Worm (Caenorhabditis elegans): ENCODE data around the gene smim-14.

The smim-14 gene

DNA sequence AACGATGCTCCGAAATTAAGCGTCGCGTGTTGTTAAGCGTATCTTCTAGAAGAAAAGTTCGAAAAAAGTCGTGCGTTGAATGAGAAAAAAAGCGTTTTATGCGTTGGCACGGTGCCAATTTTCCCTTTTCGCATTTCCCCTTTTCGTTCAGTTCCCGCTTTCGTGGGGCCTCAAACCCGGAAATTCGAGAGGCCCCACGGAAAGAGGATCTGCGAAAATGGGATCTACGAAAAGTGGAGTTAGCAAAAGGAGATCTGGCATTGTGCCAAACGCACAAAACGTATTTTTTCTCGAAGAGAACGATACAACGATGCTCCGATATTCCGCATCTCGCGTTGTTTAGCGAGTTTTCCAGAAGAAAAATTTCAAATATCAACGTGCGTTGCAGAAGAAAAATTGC, 30.3 kb upstream of the smim-14 start (continued):
- TF ChIP-seq mdl-1 (tag; optimal IDR thresholded peaks at IDR 0.05) (no peak), snu-23 (GFP tag; optimal IDR thresholded peaks at IDR 0.05) (no peak), nhr-12 (tag; optimal IDR thresholded peaks at IDR 0.05) (no peak), fos-1 (tag; optimal IDR thresholded peaks at IDR 0.05) (no peak), nhr-11 (tag; optimal IDR thresholded peaks at IDR 0.05) (no peak), C34B4.2 (tag; optimal IDR thresholded peaks at IDR 0.05) (no peak), ces-1 (GFP tag; optimal IDR thresholded peaks at IDR 0.05) (no peak), nhr-76 (tag; optimal IDR thresholded peaks at IDR 0.05) (no peak), elt-2 (tag; optimal IDR thresholded peaks at IDR 0.05) (no peak), nhr-47 (tag; optimal IDR thresholded peaks at IDR 0.05) (peak; percentile 52), unc-98 (GFP tag; IDR thresholded peaks at IDR 0.05) (peak; percentile 78), ztf-4 (tag; optimal IDR thresholded peaks at IDR 0.05) (no peak), vab-15 (tag; optimal IDR thresholded peaks at IDR 0.05) (peak; percentile 65), isw-1 (GFP tag; IDR thresholded peaks at IDR 0.05) (peak; percentile 31), ztf-11 (tag; optimal IDR thresholded peaks at IDR 0.05) (peak in 1 of 2 experiments; percentile 54), lin-13 (GFP tag; optimal IDR thresholded peaks at IDR 0.05) (no peak), ceh-88 (GFP tag; IDR thresholded peaks at IDR 0.05) (no peak), ceh-63 (GFP tag; optimal IDR thresholded peaks at IDR 0.05) (peak; percentile 20), aha-1 (tag; optimal IDR thresholded peaks at IDR 0.05) (no peak), grh-1 (GFP tag; IDR thresholded peaks at IDR 0.05) (no peak), pax-3 (tag; optimal IDR thresholded peaks at IDR 0.05) (peak; percentile 39)

DNA sequence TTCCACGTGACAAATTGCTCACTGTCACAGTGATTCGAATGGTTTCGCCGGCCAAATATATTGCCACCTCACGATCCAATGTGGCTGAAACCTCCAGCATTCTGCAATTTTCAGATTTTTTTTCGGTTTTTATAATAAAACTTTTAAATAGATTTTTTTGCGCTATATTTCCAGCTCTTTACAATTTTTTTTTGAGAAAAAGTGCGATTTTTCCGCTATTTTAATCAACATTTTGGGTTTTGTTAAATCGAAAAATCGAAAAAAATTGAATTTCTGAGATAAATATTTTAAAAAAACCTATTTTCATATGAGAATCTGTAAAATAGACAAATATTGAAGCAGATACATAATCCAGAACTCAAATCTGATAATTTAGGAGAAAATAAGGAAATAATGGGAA, 29.4 kb upstream of the smim-14 start, which contains the start of gene M01F1.9:
TSS of gene M01F1.9 (minus strand) at position 101 of the 400 bp plus-strand sequence.
- TF ChIP-seq alr-1 (tag; optimal IDR thresholded peaks at IDR 0.05; ENCODE audit: borderline replicate concordance) (no peak), fos-1 (tag; optimal IDR thresholded peaks at IDR 0.05) (no peak), efl-1 (optimal IDR thresholded peaks at IDR 0.05) (no peak), efl-1 (GFP tag; optimal IDR thresholded peaks at IDR 0.05 in 1 of 2) (peak in 1 of 2 experiments; percentile 54), lin-13 (GFP tag; optimal IDR thresholded peaks at IDR 0.05) (no peak)

DNA sequence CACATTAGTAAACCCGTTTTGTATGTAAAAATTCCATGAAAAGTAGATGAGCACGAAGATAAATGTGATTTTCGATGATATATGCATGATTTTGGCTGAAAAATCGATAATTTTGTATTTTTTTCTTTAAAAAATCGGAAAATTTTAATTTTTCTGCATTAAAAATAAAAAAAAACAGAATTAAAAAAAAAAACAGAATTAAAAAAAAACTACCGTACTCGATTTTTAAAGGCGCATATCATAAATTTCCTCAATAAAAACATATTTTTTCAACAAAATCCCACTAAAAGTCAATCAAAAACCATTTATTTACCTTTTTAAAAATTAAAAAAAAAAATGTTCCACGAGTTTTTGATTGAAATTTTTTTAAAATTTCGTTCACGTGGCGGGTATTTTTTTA, 23.6 kb upstream of the smim-14 start, which contains the start of gene gly-14:
TSS of gene gly-14 (minus strand) at position 101 of the 400 bp plus-strand sequence.
- no peak for TF ChIP-seq unc-86 (tag; optimal IDR thresholded peaks at IDR 0.05)
- TF ChIP-seq ces-1 (GFP tag; optimal IDR thresholded peaks at IDR 0.05): no peak
- no peak for TF ChIP-seq alr-1 (tag; optimal IDR thresholded peaks at IDR 0.05; ENCODE audit: borderline replicate concordance)
- TF ChIP-seq elt-3 (tag; optimal IDR thresholded peaks at IDR 0.05): no peak
- TF ChIP-seq nhr-28 (tag; optimal IDR thresholded peaks at IDR 0.05): no peak
- no peak for TF ChIP-seq nhr-47 (tag; optimal IDR thresholded peaks at IDR 0.05)
- TF ChIP-seq fkh-4 (tag; optimal IDR thresholded peaks at IDR 0.05; ENCODE audit: borderline replicate concordance): no peak

DNA sequence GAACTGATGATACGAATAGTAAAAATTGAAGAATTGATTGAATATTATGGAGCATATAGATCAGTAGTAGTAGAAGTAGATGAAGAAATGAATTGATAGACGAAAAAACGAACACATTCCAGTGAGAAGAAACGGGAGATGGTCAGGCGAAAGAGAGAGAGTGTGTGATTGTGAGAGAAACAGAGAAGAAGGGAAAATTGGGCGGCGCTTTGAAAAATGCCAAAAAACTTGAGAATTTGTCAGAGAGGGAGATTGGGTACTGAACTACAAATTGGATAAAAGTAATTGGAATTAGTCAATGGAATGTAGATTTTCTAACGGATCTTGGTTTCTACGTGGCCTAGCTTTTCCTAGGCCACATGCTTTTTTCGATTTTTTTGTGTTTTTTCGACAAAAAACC, 18.7 kb upstream of the smim-14 start, which contains the start of gene C34C12.7:
TSS of gene C34C12.7 (minus strand) at position 118 of the 400 bp plus-strand sequence.
- TF ChIP-seq lin-35 (GFP tag; optimal IDR thresholded peaks at IDR 0.05): peak in 1 of 2 experiments; percentile 35
- TF ChIP-seq efl-1 (optimal IDR thresholded peaks at IDR 0.05): no peak
- peak; percentile 50 to 91 for TF ChIP-seq efl-1 (GFP tag; optimal IDR thresholded peaks at IDR 0.05 in 1 of 2)
- TF ChIP-seq dpl-1 (GFP tag; optimal IDR thresholded peaks at IDR 0.05): peak in 1 of 3 experiments; percentile 10
- no peak for TF ChIP-seq blmp-1 (tag; optimal IDR thresholded peaks at IDR 0.05)

DNA sequence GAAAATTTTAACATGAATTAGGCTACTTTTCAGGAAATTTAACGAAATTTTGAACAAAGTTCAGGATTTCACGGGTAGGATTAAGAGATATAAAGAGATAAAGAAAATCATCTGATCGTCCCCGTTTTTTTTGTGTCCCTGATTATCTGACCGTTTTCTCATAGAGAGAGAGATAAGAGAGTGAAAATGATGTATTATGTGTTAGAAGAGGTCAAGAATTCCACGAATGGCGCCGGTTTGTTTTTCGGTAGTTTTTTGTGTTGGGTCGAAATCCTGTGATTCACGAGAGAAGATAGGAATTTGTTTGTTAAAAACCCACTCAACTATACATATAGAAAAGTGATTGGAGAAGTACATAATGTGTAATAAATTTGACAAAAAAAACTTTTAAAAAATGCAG, 17.6 kb upstream of the smim-14 start:
- no peak for TF ChIP-seq vab-15 (tag; optimal IDR thresholded peaks at IDR 0.05)
- no peak for TF ChIP-seq elt-2 (tag; optimal IDR thresholded peaks at IDR 0.05)
- peak; percentile 92 for TF ChIP-seq blmp-1 (tag; optimal IDR thresholded peaks at IDR 0.05)
- no peak for TF ChIP-seq ama-1 (optimal IDR thresholded peaks at IDR 0.05)
- TF ChIP-seq alr-1 (tag; optimal IDR thresholded peaks at IDR 0.05; ENCODE audit: borderline replicate concordance): no peak
- peak in 1 of 6 experiments; percentile 62 for TF ChIP-seq elt-3 (tag; optimal IDR thresholded peaks at IDR 0.05)

DNA sequence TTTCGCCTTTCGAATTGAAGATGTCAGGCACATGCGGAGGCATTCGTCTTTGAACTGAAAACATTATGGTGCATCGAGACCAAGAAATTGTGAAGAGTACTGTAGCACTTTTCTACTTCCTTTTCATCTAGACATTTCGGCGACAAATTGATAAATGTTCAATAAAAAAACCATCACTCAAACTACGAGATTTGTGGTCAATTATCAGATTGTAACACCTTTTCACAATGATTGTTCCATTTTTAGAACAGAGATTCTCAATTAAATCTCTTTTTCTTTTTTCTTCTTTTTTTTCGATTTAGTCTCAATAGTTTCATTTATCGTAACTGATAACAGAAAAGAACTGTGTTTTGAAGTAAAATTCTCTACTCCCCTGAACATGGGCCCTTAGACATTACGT, 16.5 kb upstream of the smim-14 start:
- TF ChIP-seq skn-1 (tag; optimal IDR thresholded peaks at IDR 0.05) (no peak), sptf-1 (tag; optimal IDR thresholded peaks at IDR 0.05) (no peak), nhr-71 (tag; optimal IDR thresholded peaks at IDR 0.05) (no peak), nhr-84 (tag; optimal IDR thresholded peaks at IDR 0.05) (no peak), snpc-4 (tag; optimal IDR thresholded peaks at IDR 0.05) (no peak), swsn-7 (tag; optimal IDR thresholded peaks at IDR 0.05) (no peak)
